Fruit fly (Drosophila melanogaster): ENCODE results near the gene ovo.

Gene ovo

dm6 chrX:5047886-5048533, at the start of gene ovo:
Gene ovo, plus strand, starts transcription at chrX:5048273.
- TF ChIP-seq kay (GFP tag; ENCODE audit: borderline replicate concordance) (no peak), ovo (GFP tag; optimal IDR thresholded peaks at IDR 0.05) (peak; percentile 73)

dm6 chrX:4999024-4999423, 49.0 kb upstream of the ovo start:
- TF ChIP-seq CG11617 (GFP tag; optimal IDR thresholded peaks at IDR 0.05) (no peak), CG33017 (tag; optimal IDR thresholded peaks at IDR 0.05) (no peak), bab1 (GFP tag; optimal IDR thresholded peaks at IDR 0.05) (no peak), CG14711 (tag; optimal IDR thresholded peaks at IDR 0.05) (no peak), tj (GFP tag; optimal IDR thresholded peaks at IDR 0.05) (no peak), CG1620 (GFP tag; optimal IDR thresholded peaks at IDR 0.05) (no peak), ovo (GFP tag; optimal IDR thresholded peaks at IDR 0.05) (no peak), CG5204 (GFP tag; optimal IDR thresholded peaks at IDR 0.05) (no peak), cnc (optimal IDR thresholded peaks at IDR 0.05) (no peak), Clk (GFP tag; optimal IDR thresholded peaks at IDR 0.05) (no peak), CG7101 (tag; optimal IDR thresholded peaks at IDR 0.05) (no peak), kay (GFP tag; ENCODE audit: borderline replicate concordance) (no peak), CG12768 (GFP tag; optimal IDR thresholded peaks at IDR 0.05) (no peak), Mnt (GFP tag; optimal IDR thresholded peaks at IDR 0.05) (no peak), cic (GFP tag; optimal IDR thresholded peaks at IDR 0.05) (no peak), CG7045 (GFP tag; optimal IDR thresholded peaks at IDR 0.05) (no peak)

- no peak for TF ChIP-seq ovo (GFP tag; optimal IDR thresholded peaks at IDR 0.05)
- TF ChIP-seq Clk (GFP tag; optimal IDR thresholded peaks at IDR 0.05) = no peak
- TF ChIP-seq CG7101 (tag; optimal IDR thresholded peaks at IDR 0.05) = no peak
- TF ChIP-seq CG11617 (GFP tag; optimal IDR thresholded peaks at IDR 0.05) = no peak
- no peak for TF ChIP-seq CG7045 (GFP tag; optimal IDR thresholded peaks at IDR 0.05)
- TF ChIP-seq bab1 (GFP tag; optimal IDR thresholded peaks at IDR 0.05) = no peak
- no peak for TF ChIP-seq Mnt (GFP tag; optimal IDR thresholded peaks at IDR 0.05)
Observed at dm6 chrX:5002748-5003147, 45.3 kb upstream of the ovo start.

DNA sequence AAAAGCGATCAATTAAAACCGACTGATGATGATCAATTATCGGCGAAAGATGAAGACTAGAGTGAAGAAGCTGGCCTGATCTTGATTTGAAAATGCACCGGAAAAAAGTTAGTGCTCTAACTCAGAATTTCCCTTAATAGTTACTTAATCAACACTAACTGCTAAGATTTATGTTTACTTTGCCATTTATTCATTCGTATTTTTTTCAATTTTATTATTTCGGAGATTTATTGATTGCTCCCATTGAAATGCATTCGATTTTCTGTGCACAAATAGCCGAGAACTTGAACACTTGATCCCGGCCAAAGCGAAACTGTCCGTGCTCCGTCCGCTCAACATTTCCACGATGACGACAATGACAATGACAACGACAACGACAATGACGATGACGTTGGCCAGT, 38.0 kb upstream of the ovo start:
- TF ChIP-seq CG12768 (GFP tag; optimal IDR thresholded peaks at IDR 0.05) = no peak
- TF ChIP-seq tj (GFP tag; optimal IDR thresholded peaks at IDR 0.05) = no peak
- no peak for TF ChIP-seq CG1620 (GFP tag; optimal IDR thresholded peaks at IDR 0.05)

DNA sequence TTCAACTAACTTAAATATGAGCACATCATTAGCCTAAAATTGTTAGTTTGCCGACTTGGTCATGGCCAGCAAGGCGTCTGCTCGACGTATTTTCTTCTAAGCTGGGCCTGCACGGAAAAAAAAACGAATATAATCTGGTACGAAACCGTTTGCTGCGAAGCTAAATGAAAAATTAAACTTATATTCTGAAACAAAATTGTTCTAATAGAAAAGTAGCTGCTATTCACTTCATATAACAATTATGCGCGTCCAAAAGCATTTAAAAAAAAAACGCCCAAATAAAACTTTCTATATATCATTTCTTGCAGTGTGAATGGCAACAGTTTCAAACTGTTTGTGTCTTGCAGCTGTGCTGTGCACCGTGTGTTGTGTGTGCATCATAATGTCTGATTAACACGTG, 35.1 kb upstream of the ovo start:
- TF ChIP-seq cnc (optimal IDR thresholded peaks at IDR 0.05) (no peak), bab1 (GFP tag; optimal IDR thresholded peaks at IDR 0.05) (no peak), CG7101 (tag; optimal IDR thresholded peaks at IDR 0.05) (no peak), CG5204 (GFP tag; optimal IDR thresholded peaks at IDR 0.05) (no peak), CG33017 (tag; optimal IDR thresholded peaks at IDR 0.05) (no peak), kay (GFP tag; ENCODE audit: borderline replicate concordance) (no peak), pad (GFP tag; optimal IDR thresholded peaks at IDR 0.05) (no peak), CG12768 (GFP tag; optimal IDR thresholded peaks at IDR 0.05) (no peak), CG11617 (GFP tag; optimal IDR thresholded peaks at IDR 0.05) (no peak), CG14711 (tag; optimal IDR thresholded peaks at IDR 0.05) (no peak), Clk (GFP tag; optimal IDR thresholded peaks at IDR 0.05) (no peak), tj (GFP tag; optimal IDR thresholded peaks at IDR 0.05) (no peak), Crg-1 (GFP tag; optimal IDR thresholded peaks at IDR 0.05) (no peak), Hr96 (GFP tag; optimal IDR thresholded peaks at IDR 0.05) (no peak), ovo (GFP tag; optimal IDR thresholded peaks at IDR 0.05) (no peak), CG7045 (GFP tag; optimal IDR thresholded peaks at IDR 0.05) (no peak), Mnt (GFP tag; optimal IDR thresholded peaks at IDR 0.05) (no peak), cic (GFP tag; optimal IDR thresholded peaks at IDR 0.05) (no peak), CG1620 (GFP tag; optimal IDR thresholded peaks at IDR 0.05) (no peak)

DNA sequence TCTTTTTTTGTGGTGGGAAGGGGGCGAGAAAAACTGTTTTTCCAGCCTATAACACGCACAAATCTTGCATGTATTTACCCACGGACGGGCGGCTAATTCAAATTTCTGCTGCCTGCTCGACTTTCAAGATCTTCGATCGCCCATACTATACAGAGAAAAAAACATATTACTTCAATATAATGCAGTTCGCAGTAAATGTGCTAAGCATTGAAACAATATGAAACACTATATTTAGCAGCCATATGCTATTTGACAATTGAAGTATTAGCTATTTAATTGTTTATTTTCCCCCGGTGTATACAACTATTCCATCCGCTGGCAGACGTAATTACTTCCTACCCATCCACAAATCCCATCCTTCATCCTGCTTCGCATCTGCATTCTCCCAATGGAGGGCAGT, 33.4 kb upstream of the ovo start:
- TF ChIP-seq tj (GFP tag; optimal IDR thresholded peaks at IDR 0.05) = no peak
- no peak for TF ChIP-seq CG7101 (tag; optimal IDR thresholded peaks at IDR 0.05)
- TF ChIP-seq Clk (GFP tag; optimal IDR thresholded peaks at IDR 0.05) = no peak
- no peak for TF ChIP-seq CG5204 (GFP tag; optimal IDR thresholded peaks at IDR 0.05)
- no peak for TF ChIP-seq CG33017 (tag; optimal IDR thresholded peaks at IDR 0.05)
- no peak for TF ChIP-seq Mnt (GFP tag; optimal IDR thresholded peaks at IDR 0.05)
- no peak for TF ChIP-seq CG1620 (GFP tag; optimal IDR thresholded peaks at IDR 0.05)
- TF ChIP-seq ovo (GFP tag; optimal IDR thresholded peaks at IDR 0.05) = no peak
- no peak for TF ChIP-seq cic (GFP tag; optimal IDR thresholded peaks at IDR 0.05)
- no peak for TF ChIP-seq CG12768 (GFP tag; optimal IDR thresholded peaks at IDR 0.05)
- no peak for TF ChIP-seq toe (GFP tag; optimal IDR thresholded peaks at IDR 0.05)
- TF ChIP-seq CG14711 (tag; optimal IDR thresholded peaks at IDR 0.05) = no peak

DNA sequence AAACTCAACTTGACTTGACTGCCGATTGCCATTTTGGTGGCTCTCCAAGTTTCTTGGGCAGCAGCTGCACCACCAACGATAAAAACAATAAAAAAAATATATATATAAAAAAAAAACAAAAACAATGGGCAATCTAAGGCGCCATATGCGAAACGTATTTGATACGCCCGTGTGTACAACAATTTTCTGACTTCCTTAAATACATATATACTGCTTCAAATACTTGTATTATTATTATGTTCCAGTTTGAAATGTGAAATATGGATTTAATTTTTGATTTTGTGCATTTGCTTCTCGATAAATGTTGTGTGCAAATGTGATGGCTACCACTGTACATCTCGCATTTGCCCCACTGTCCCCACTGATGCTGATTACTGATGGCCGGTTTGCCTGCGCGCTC, 29.0 kb upstream of the ovo start:
- TF ChIP-seq CG11617 (GFP tag; optimal IDR thresholded peaks at IDR 0.05) (no peak), Mnt (GFP tag; optimal IDR thresholded peaks at IDR 0.05) (no peak), pad (GFP tag; optimal IDR thresholded peaks at IDR 0.05) (no peak), CG33017 (tag; optimal IDR thresholded peaks at IDR 0.05) (no peak), ovo (GFP tag; optimal IDR thresholded peaks at IDR 0.05) (no peak), bab1 (GFP tag; optimal IDR thresholded peaks at IDR 0.05) (no peak), toe (GFP tag; optimal IDR thresholded peaks at IDR 0.05) (no peak), tj (GFP tag; optimal IDR thresholded peaks at IDR 0.05) (no peak), Crg-1 (GFP tag; optimal IDR thresholded peaks at IDR 0.05) (no peak), CG14711 (tag; optimal IDR thresholded peaks at IDR 0.05) (no peak), CG12768 (GFP tag; optimal IDR thresholded peaks at IDR 0.05) (no peak), kay (GFP tag; ENCODE audit: borderline replicate concordance) (no peak), CG7101 (tag; optimal IDR thresholded peaks at IDR 0.05) (no peak), CG5204 (GFP tag; optimal IDR thresholded peaks at IDR 0.05) (no peak), cic (GFP tag; optimal IDR thresholded peaks at IDR 0.05) (no peak), Hr96 (GFP tag; optimal IDR thresholded peaks at IDR 0.05) (no peak), CG1620 (GFP tag; optimal IDR thresholded peaks at IDR 0.05) (no peak), cnc (optimal IDR thresholded peaks at IDR 0.05) (no peak), CG7045 (GFP tag; optimal IDR thresholded peaks at IDR 0.05) (no peak)

All from whole organism, adult.